Fruit fly (Drosophila melanogaster) whole organism, adult: ENCODE data around the gene CG7382.

Source experiments
- CG11617 ChIP-seq: fragments of 200-800 bp; sonication (Bioruptor generic); optimal IDR thresholded peaks from 2 replicates; lab custom pipeline; 2017; ENCODE audit warnings: mild to moderate bottlenecking, missing biosample characterization, missing genetic modification reagents, missing genetic modification characterization
- CG12768 ChIP-seq: fragments of 200-800 bp; sonication (Bioruptor generic); optimal IDR thresholded peaks from 2 replicates; lab custom pipeline; 2017; ENCODE audit warnings: missing biosample characterization, missing genetic modification characterization, mild to moderate bottlenecking, moderate library complexity, missing genetic modification reagents
- CG14711 ChIP-seq: fragments of 200-800 bp; sonication (Bioruptor generic); optimal IDR thresholded peaks from 2 replicates; lab custom pipeline; 2018; ENCODE audit warnings: missing biosample characterization, mild to moderate bottlenecking, missing genetic modification characterization, moderate library complexity
- CG1620 ChIP-seq: fragments of 200-800 bp; sonication (Bioruptor generic); optimal IDR thresholded peaks from 2 replicates; lab custom pipeline; 2016; ENCODE audit warnings: missing biosample characterization, missing genetic modification characterization
- CG33017 ChIP-seq: fragments of 200-800 bp; sonication (Bioruptor generic); optimal IDR thresholded peaks from 2 replicates; lab custom pipeline; 2018; ENCODE audit warnings: missing biosample characterization, mild to moderate bottlenecking, missing genetic modification characterization, moderate library complexity
- CG5204 ChIP-seq: fragments of 200-800 bp; sonication (Bioruptor generic); optimal IDR thresholded peaks from 2 replicates; lab custom pipeline; 2016; ENCODE audit warnings: missing biosample characterization, missing genetic modification characterization
- CG7045 ChIP-seq: fragments of 200-800 bp; sonication (Bioruptor generic); optimal IDR thresholded peaks from 2 replicates; lab custom pipeline; 2017; ENCODE audit warnings: missing biosample characterization, mild to moderate bottlenecking, missing genetic modification characterization
- CG7101 ChIP-seq: fragments of 200-800 bp; sonication (Bioruptor generic); optimal IDR thresholded peaks from 2 replicates; lab custom pipeline; 2018; ENCODE audit warnings: missing biosample characterization, mild to moderate bottlenecking, missing genetic modification characterization, moderate library complexity
- Clk ChIP-seq: fragments of 200-800 bp; sonication (Bioruptor generic); optimal IDR thresholded peaks from 2 replicates; lab custom pipeline; 2017; ENCODE audit warnings: missing biosample characterization, missing genetic modification characterization
- Crg-1 ChIP-seq: fragments of 200-800 bp; sonication (Bioruptor generic); optimal IDR thresholded peaks from 2 replicates; lab custom pipeline; 2016; ENCODE audit warnings: missing biosample characterization, missing genetic modification characterization
- Hr96 ChIP-seq: fragments of 200-800 bp; sonication (Bioruptor generic); optimal IDR thresholded peaks from 2 replicates; lab custom pipeline; 2016; ENCODE audit warnings: missing biosample characterization, missing genetic modification characterization
- Mnt ChIP-seq: fragments of 200-800 bp; sonication (Bioruptor generic); optimal IDR thresholded peaks from 2 replicates; lab custom pipeline; 2016; ENCODE audit warnings: missing biosample characterization, mild to moderate bottlenecking, missing genetic modification characterization
- bab1 ChIP-seq: fragments of 200-800 bp; sonication (Bioruptor generic); optimal IDR thresholded peaks from 3 replicates; lab custom pipeline; 2019; ENCODE audit warnings: missing biosample characterization, mild to moderate bottlenecking, missing genetic modification characterization, moderate library complexity
- cic ChIP-seq: fragments of 200-800 bp; sonication (Bioruptor generic); optimal IDR thresholded peaks from 2 replicates; lab custom pipeline; 2017; ENCODE audit warnings: missing biosample characterization, mild to moderate bottlenecking, missing genetic modification characterization, moderate library complexity
- cnc ChIP-seq, 2 experiments: fragments of >200 bp; optimal IDR thresholded peaks; 2 replicates each; lab custom pipeline; 2017
- kay ChIP-seq: fragments of 200-800 bp; sonication (Bioruptor generic); peaks from one replicate; lab custom pipeline; 2016; ENCODE audit warnings: missing biosample characterization, missing genetic modification characterization, borderline replicate concordance
- ovo ChIP-seq: fragments of 200-800 bp; sonication (Bioruptor generic); optimal IDR thresholded peaks from 2 replicates; lab custom pipeline; 2016; ENCODE audit warnings: missing biosample characterization, missing genetic modification characterization
- pad ChIP-seq: fragments of 200-800 bp; sonication (Bioruptor generic); optimal IDR thresholded peaks from 3 replicates; lab custom pipeline; 2017; ENCODE audit warnings: missing biosample characterization, missing genetic modification characterization, mild to moderate bottlenecking, moderate library complexity, missing genetic modification reagents
- tj ChIP-seq: fragments of 200-800 bp; sonication (Bioruptor generic); optimal IDR thresholded peaks from 3 replicates; lab custom pipeline; 2017; ENCODE audit warnings: missing biosample characterization, mild to moderate bottlenecking, missing genetic modification characterization, moderate library complexity
- toe ChIP-seq: fragments of 200-800 bp; sonication (Bioruptor generic); optimal IDR thresholded peaks from 2 replicates; lab custom pipeline; 2016; ENCODE audit warnings: missing biosample characterization, missing genetic modification characterization

CG7382 gene

dm6 chr2L:5519846-5520384 lies at the start of gene CG7382, which contains the start of gene cl:
Gene CG7382 (minus strand): TSS chr2L:5519896.
Gene cl (plus strand): TSS chr2L:5520135.
- TF ChIP-seq toe (GFP tag; lab: Kevin White, UChicago) = peak; percentile 69
- no peak for TF ChIP-seq Clk
- no peak for TF ChIP-seq Mnt (GFP tag; lab: Kevin White, UChicago)
- no peak for TF ChIP-seq Crg-1 (GFP tag; lab: Kevin White, UChicago)
- no peak for TF ChIP-seq CG33017 (tag; lab: Kevin White, UChicago)
- peak; percentile 99 for TF ChIP-seq pad
- TF ChIP-seq cic = peak; percentile 15
- peak; percentile 82 for TF ChIP-seq tj (GFP tag; lab: Kevin White, UChicago)
- peak; percentile 24 for TF ChIP-seq CG11617 (GFP tag; lab: Kevin White, UChicago)
- no peak for TF ChIP-seq CG5204 (GFP tag; lab: Kevin White, UChicago)
- TF ChIP-seq ovo (GFP tag; lab: Kevin White, UChicago) = peak; percentile 53
- TF ChIP-seq kay (GFP tag; lab: Kevin White, UChicago) = no peak
- peak; percentile 36 for TF ChIP-seq CG7045 (GFP tag; lab: Kevin White, UChicago)
- TF ChIP-seq Hr96 (GFP tag; lab: Kevin White, UChicago) = no peak
- TF ChIP-seq CG12768 (GFP tag; lab: Kevin White, UChicago) = no peak
- peak; percentile 92 for TF ChIP-seq CG14711 (tag; lab: Kevin White, UChicago)
- TF ChIP-seq CG1620 (GFP tag; lab: Kevin White, UChicago) = no peak
- peak; percentile 21 for TF ChIP-seq CG7101 (tag; lab: Kevin White, UChicago)
- TF ChIP-seq cnc (optimal IDR thresholded peaks at IDR 0.05; lab: Kevin White, UChicago) = no peak
- no peak for TF ChIP-seq bab1 (GFP tag; lab: Kevin White, UChicago)

dm6 chr2L:5567103-5567502 lies 47.4 kb upstream of the CG7382 start:
- peak; percentile 11 for TF ChIP-seq CG14711 (tag; lab: Kevin White, UChicago)
- no peak for TF ChIP-seq Crg-1 (GFP tag; lab: Kevin White, UChicago)

dm6 chr2L:5558809-5559392 lies 39.2 kb upstream of the CG7382 start, which contains the start of gene GluRIIB:
Gene GluRIIB (plus strand): TSS chr2L:5559342.
- TF ChIP-seq toe (GFP tag; lab: Kevin White, UChicago) (no peak), CG33017 (tag; lab: Kevin White, UChicago) (no peak), tj (GFP tag; lab: Kevin White, UChicago) (no peak), Mnt (GFP tag; lab: Kevin White, UChicago) (no peak), Crg-1 (GFP tag; lab: Kevin White, UChicago) (no peak), CG7045 (GFP tag; lab: Kevin White, UChicago) (no peak), CG11617 (GFP tag; lab: Kevin White, UChicago) (no peak), ovo (GFP tag; lab: Kevin White, UChicago) (no peak), CG14711 (tag; lab: Kevin White, UChicago) (no peak), Clk (no peak), bab1 (GFP tag; lab: Kevin White, UChicago) (no peak)

- TF ChIP-seq CG11617 (GFP tag; lab: Kevin White, UChicago) (no peak), CG7101 (tag; lab: Kevin White, UChicago) (no peak), Clk (no peak), kay (GFP tag; lab: Kevin White, UChicago) (no peak)
These were observed 35.1 kb upstream of the CG7382 start, which contains the start of gene GluRIIA for dm6 chr2L:5554818-5555217. Gene GluRIIA (plus strand): TSS chr2L:5555072.

- TF ChIP-seq kay (GFP tag; lab: Kevin White, UChicago) (no peak), pad (no peak), CG11617 (GFP tag; lab: Kevin White, UChicago) (no peak), tj (GFP tag; lab: Kevin White, UChicago) (no peak), CG12768 (GFP tag; lab: Kevin White, UChicago) (no peak), ovo (GFP tag; lab: Kevin White, UChicago) (no peak), CG1620 (GFP tag; lab: Kevin White, UChicago) (no peak), CG7101 (tag; lab: Kevin White, UChicago) (no peak), CG14711 (tag; lab: Kevin White, UChicago) (no peak), Mnt (GFP tag; lab: Kevin White, UChicago) (no peak), cnc (optimal IDR thresholded peaks at IDR 0.05; lab: Kevin White, UChicago) (no peak), Clk (no peak), Hr96 (GFP tag; lab: Kevin White, UChicago) (no peak), Crg-1 (GFP tag; lab: Kevin White, UChicago) (no peak), cic (no peak)
These were observed 34.1 kb upstream of the CG7382 start, which contains the start of the genes CG14013 and CG14017 for dm6 chr2L:5553750-5554149. Gene CG14013 (minus strand): TSS chr2L:5553850. Gene CG14017 (plus strand): TSS chr2L:5553897.

- TF ChIP-seq cnc (optimal IDR thresholded peaks at IDR 0.05; lab: Kevin White, UChicago) (no peak), Clk (no peak), Mnt (GFP tag; lab: Kevin White, UChicago) (no peak), Crg-1 (GFP tag; lab: Kevin White, UChicago) (no peak), CG1620 (GFP tag; lab: Kevin White, UChicago) (no peak), ovo (GFP tag; lab: Kevin White, UChicago) (no peak), CG14711 (tag; lab: Kevin White, UChicago) (no peak), bab1 (GFP tag; lab: Kevin White, UChicago) (no peak), CG33017 (tag; lab: Kevin White, UChicago) (no peak), kay (GFP tag; lab: Kevin White, UChicago) (no peak), CG7045 (GFP tag; lab: Kevin White, UChicago) (no peak), cic (no peak), CG7101 (tag; lab: Kevin White, UChicago) (no peak), pad (no peak), CG11617 (GFP tag; lab: Kevin White, UChicago) (no peak), toe (GFP tag; lab: Kevin White, UChicago) (no peak), tj (GFP tag; lab: Kevin White, UChicago) (no peak), CG12768 (GFP tag; lab: Kevin White, UChicago) (no peak), Hr96 (GFP tag; lab: Kevin White, UChicago) (no peak), CG5204 (GFP tag; lab: Kevin White, UChicago) (no peak)
These were observed 31.8 kb upstream of the CG7382 start, which contains the start of gene CG18269 for dm6 chr2L:5551538-5551937. Gene CG18269 (plus strand): TSS chr2L:5551838.
